Worm (Caenorhabditis elegans): ENCODE results near the gene ocr-2.

- TF ChIP-seq unc-62 (GFP tag; optimal IDR thresholded peaks at IDR 0.05) (no peak), R02D3.7 (tag; optimal IDR thresholded peaks at IDR 0.05) (no peak), ama-1 (optimal IDR thresholded peaks at IDR 0.05) (no peak), ZK546.5 (tag; optimal IDR thresholded peaks at IDR 0.05) (no peak), F13H6.1 (tag; optimal IDR thresholded peaks at IDR 0.05) (no peak), lsy-2 (tag; optimal IDR thresholded peaks at IDR 0.05) (no peak), lin-13 (GFP tag; optimal IDR thresholded peaks at IDR 0.05) (no peak), blmp-1 (tag; optimal IDR thresholded peaks at IDR 0.05; ENCODE audit: insufficient read depth) (no peak), nhr-11 (tag; optimal IDR thresholded peaks at IDR 0.05) (no peak), ceh-82 (tag; optimal IDR thresholded peaks at IDR 0.05) (no peak), nhr-237 (tag; optimal IDR thresholded peaks at IDR 0.05) (no peak)
Measured at ce11 chrIV:8255221-8255620, 35.3 kb upstream of the ocr-2 start.

Measured in whole organism, L2 larva.